Worm (Caenorhabditis elegans): ENCODE data around the gene Y43F8B.1.

DNA sequence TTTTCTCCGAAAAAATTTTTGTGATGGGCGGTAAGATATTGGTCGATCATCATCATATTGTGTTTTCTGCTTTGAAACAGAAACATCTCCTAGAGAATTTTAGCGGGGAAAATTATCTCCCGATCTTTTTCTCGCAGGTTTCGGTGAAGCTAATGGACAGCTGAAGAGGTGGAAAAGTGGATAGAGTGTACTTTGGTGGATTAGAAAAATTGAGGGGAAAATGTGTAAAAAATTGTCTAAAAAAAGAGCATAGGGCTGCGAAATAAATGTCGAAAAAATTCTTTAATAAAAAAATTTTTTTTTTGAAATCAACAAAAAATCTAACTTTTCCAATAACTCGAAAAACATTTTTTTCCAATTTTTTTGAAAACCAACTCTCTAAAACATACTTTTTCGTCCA, 9.9 kb upstream of the Y43F8B.1 start, which contains the start of gene oac-1:
- TF ChIP-seq elt-3 (tag; optimal IDR thresholded peaks at IDR 0.05) (no peak), skn-1 (tag; optimal IDR thresholded peaks at IDR 0.05) (no peak), elt-2 (tag; optimal IDR thresholded peaks at IDR 0.05) (no peak), sea-2 (GFP tag; optimal IDR thresholded peaks at IDR 0.05) (no peak), mdl-1 (tag; optimal IDR thresholded peaks at IDR 0.05) (no peak), snpc-4 (tag; optimal IDR thresholded peaks at IDR 0.05) (no peak), ztf-11 (tag; optimal IDR thresholded peaks at IDR 0.05) (no peak), pqm-1 (tag; optimal IDR thresholded peaks at IDR 0.05) (no peak), nhr-76 (tag; optimal IDR thresholded peaks at IDR 0.05) (no peak), unc-62 (GFP tag; optimal IDR thresholded peaks at IDR 0.05) (no peak), nhr-25 (tag; optimal IDR thresholded peaks at IDR 0.05) (no peak), jun-1 (tag; optimal IDR thresholded peaks at IDR 0.05) (no peak), elt-1 (tag; optimal IDR thresholded peaks at IDR 0.05) (no peak)

Measured in whole organism, L3 larva.